Fruit fly (Drosophila melanogaster): ENCODE measurements around the gene GstD4.

The GstD4 gene

DNA sequence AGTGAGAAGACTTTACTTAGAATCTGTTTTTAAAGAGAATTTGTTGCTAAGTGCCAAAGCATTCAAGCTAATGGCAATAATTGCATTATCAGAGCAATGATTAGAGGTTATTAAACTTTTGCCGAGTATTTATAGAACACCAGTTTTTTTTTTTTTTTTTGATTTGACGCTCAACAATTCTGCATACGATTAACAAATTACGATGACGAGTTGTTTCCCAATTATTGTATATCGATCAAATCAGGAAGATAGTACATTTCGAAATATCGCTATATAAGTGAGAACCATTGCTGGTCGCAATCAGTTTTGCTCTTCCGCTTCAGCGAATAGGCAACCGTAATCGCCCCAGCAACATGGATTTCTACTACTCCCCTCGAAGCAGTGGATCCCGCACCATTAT lies at the start of gene GstD4:
TSS of gene GstD4 (plus strand) at position 301 of the 400 bp plus-strand sequence.
- TF ChIP-seq pan (optimal IDR thresholded peaks at IDR 0.05), result no peak
- TF ChIP-seq CG8478 (optimal IDR thresholded peaks at IDR 0.05), result no peak
- TF ChIP-seq usp (GFP tag; optimal IDR thresholded peaks at IDR 0.05), result no peak
- TF ChIP-seq Dll (optimal IDR thresholded peaks at IDR 0.05), result no peak
- no peak for TF ChIP-seq psq (optimal IDR thresholded peaks at IDR 0.05)
- TF ChIP-seq EcR (GFP tag; optimal IDR thresholded peaks at IDR 0.05), result no peak

- TF ChIP-seq Dll (optimal IDR thresholded peaks at IDR 0.05) (no peak), pan (optimal IDR thresholded peaks at IDR 0.05) (no peak), psq (optimal IDR thresholded peaks at IDR 0.05) (no peak), CG8478 (optimal IDR thresholded peaks at IDR 0.05) (no peak), EcR (GFP tag; optimal IDR thresholded peaks at IDR 0.05) (no peak), usp (GFP tag; optimal IDR thresholded peaks at IDR 0.05) (no peak)
Observed at dm6 chr3R:12326855-12327254, 47.0 kb upstream of the GstD4 start.

DNA sequence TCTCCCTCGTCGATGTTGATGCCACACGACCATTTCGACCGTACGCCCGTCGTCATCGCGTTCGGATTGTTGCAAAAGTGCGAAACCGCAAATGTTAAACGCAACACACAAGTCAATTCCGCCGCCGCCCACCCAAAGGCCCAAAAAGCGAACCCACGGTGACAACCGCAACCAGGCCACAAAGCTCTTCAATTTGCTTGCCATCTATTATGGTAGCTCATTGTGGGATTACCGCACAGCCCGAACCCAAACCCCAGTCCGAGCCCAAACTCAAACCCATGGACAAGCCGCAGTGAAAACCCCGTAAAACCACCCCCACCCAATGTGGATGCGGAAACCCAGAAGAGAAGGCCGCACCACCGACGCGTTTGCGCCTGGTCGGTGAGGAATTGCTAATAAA lies 44.1 kb upstream of the GstD4 start:
- TF ChIP-seq CG8478 (optimal IDR thresholded peaks at IDR 0.05), result no peak
- no peak for TF ChIP-seq psq (optimal IDR thresholded peaks at IDR 0.05)
- TF ChIP-seq Dll (optimal IDR thresholded peaks at IDR 0.05), result no peak
- no peak for TF ChIP-seq usp (GFP tag; optimal IDR thresholded peaks at IDR 0.05)
- TF ChIP-seq EcR (GFP tag; optimal IDR thresholded peaks at IDR 0.05), result no peak
- no peak for TF ChIP-seq pan (optimal IDR thresholded peaks at IDR 0.05)

dm6 chr3R:12341374-12341773 lies 32.5 kb upstream of the GstD4 start, which contains the start of gene Sgsf:
Gene Sgsf (plus strand): TSS chr3R:12341674.
- no peak for TF ChIP-seq EcR (GFP tag; optimal IDR thresholded peaks at IDR 0.05)

DNA sequence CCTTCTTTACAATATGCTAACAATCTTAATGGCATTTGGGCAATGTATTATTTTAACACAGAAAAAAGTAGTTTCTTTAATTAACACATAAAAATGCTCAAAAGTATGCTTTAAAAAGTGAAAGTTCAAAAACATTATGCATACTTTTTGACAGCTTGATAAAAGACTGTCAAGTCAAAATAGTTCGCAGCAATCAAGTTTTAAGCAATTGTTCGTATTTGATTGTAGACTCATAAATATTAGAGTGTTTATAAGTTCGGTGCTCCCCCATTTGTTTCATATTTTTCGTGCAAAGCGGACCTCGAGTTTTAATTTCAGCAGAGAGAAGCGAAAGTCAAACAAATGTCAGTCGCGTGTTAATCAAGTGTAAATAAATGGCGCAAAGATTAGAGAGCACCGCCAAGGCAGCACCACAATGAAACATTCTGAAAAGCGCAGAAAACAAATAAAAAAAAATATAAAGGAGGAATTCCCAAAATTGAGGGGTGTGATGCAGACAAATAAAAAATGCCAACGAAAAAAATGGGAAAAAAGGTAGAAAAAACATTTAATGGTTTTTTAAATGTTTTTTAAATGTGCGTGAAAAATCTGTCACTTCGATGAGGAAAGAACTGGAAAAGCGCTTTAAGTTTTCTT lies 28.9 kb upstream of the GstD4 start:
- TF ChIP-seq Dll (optimal IDR thresholded peaks at IDR 0.05) (no peak), EcR (GFP tag; optimal IDR thresholded peaks at IDR 0.05) (no peak), pan (optimal IDR thresholded peaks at IDR 0.05) (no peak), usp (GFP tag; optimal IDR thresholded peaks at IDR 0.05) (no peak), CG8478 (optimal IDR thresholded peaks at IDR 0.05) (no peak), psq (optimal IDR thresholded peaks at IDR 0.05) (no peak)

DNA sequence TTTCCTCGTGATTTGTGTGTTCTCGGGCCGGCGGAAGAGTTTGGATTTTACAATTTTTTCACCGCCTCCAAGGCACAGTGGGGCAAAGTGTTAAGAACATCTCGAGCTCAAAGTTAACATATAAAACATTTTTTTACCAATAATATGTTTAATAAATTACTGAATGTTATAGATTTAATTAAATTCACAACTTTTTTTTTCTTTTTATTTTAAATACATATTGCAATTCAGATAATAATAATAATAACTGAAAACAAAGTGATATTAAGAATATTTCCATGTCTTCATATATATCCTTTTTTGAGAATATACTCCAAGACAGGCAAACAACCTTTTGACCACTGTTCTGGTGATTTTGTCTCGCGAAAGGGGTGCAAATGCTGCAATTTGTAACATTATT lies 27.9 kb upstream of the GstD4 start:
- no peak for TF ChIP-seq psq (optimal IDR thresholded peaks at IDR 0.05)
- no peak for TF ChIP-seq Dll (optimal IDR thresholded peaks at IDR 0.05)
- no peak for TF ChIP-seq CG8478 (optimal IDR thresholded peaks at IDR 0.05)
- TF ChIP-seq pan (optimal IDR thresholded peaks at IDR 0.05), result no peak
- TF ChIP-seq usp (GFP tag; optimal IDR thresholded peaks at IDR 0.05), result no peak
- TF ChIP-seq EcR (GFP tag; optimal IDR thresholded peaks at IDR 0.05), result no peak

DNA sequence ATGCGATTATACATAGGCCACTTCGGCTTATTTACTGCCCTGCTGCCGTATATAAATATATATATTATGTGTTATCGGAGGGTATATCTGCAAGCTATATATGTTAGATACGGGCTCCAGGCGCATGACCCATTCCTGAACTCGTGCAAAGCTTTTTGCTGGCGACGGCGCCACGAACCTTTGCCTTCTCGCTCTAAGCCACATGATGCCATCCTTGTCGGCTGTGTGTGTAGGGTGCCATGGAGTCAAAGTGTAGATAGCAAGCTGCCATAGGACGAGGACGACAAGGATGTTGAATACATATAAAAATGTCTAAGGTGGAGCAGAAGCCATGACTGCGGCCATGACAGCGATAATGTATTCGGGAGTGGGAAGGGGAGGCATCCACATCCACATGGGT lies 26.2 kb upstream of the GstD4 start:
- TF ChIP-seq psq (optimal IDR thresholded peaks at IDR 0.05), result no peak

DNA sequence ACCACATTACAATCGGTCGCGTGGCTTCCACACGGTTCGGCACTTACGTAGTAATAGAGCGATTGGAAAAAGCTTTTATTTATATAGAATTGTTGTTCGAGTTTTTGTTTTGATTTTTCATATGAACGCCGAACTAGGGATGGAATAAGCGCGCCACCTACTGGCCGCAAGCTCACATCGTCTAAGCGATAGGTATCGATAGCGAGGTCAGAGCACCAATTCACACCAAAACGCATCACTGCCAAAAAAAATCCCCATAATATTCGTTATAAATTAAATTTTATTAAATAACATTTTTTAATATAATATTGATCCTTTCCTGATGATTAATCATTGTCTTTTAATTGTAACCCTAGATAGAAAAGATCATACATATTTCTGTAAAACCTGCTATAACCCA lies 23.4 kb upstream of the GstD4 start, which contains the start of gene CG10038:
TSS of gene CG10038 (minus strand) at position 148 of the 400 bp plus-strand sequence.
- TF ChIP-seq usp (GFP tag; optimal IDR thresholded peaks at IDR 0.05) (no peak), psq (optimal IDR thresholded peaks at IDR 0.05) (no peak), CG8478 (optimal IDR thresholded peaks at IDR 0.05) (no peak), Dll (optimal IDR thresholded peaks at IDR 0.05) (no peak), pan (optimal IDR thresholded peaks at IDR 0.05) (no peak), EcR (GFP tag; optimal IDR thresholded peaks at IDR 0.05) (no peak)

dm6 chr3R:12352003-12352402 lies 21.9 kb upstream of the GstD4 start, which contains the start of gene CG10041:
Gene CG10041 (minus strand): TSS chr3R:12352103.
- TF ChIP-seq usp (GFP tag; optimal IDR thresholded peaks at IDR 0.05), result no peak
- no peak for TF ChIP-seq Dll (optimal IDR thresholded peaks at IDR 0.05)
- TF ChIP-seq psq (optimal IDR thresholded peaks at IDR 0.05), result no peak
- no peak for TF ChIP-seq pan (optimal IDR thresholded peaks at IDR 0.05)
- TF ChIP-seq CG8478 (optimal IDR thresholded peaks at IDR 0.05), result no peak
- no peak for TF ChIP-seq EcR (GFP tag; optimal IDR thresholded peaks at IDR 0.05)

- TF ChIP-seq Dll (optimal IDR thresholded peaks at IDR 0.05) (no peak), usp (GFP tag; optimal IDR thresholded peaks at IDR 0.05) (no peak)
Observed at dm6 chr3R:12356044-12356443, 17.9 kb upstream of the GstD4 start, which contains the start of gene MBD-R2. Gene MBD-R2 (minus strand): TSS chr3R:12356265.

dm6 chr3R:12359837-12360236 lies 14.1 kb upstream of the GstD4 start, which contains the start of gene CG4115:
Gene CG4115 (plus strand): TSS chr3R:12360008.
- no peak for TF ChIP-seq usp (GFP tag; optimal IDR thresholded peaks at IDR 0.05)
- TF ChIP-seq EcR (GFP tag; optimal IDR thresholded peaks at IDR 0.05), result no peak
- TF ChIP-seq Dll (optimal IDR thresholded peaks at IDR 0.05), result no peak
- no peak for TF ChIP-seq pan (optimal IDR thresholded peaks at IDR 0.05)
- TF ChIP-seq CG8478 (optimal IDR thresholded peaks at IDR 0.05), result no peak
- no peak for TF ChIP-seq psq (optimal IDR thresholded peaks at IDR 0.05)

DNA sequence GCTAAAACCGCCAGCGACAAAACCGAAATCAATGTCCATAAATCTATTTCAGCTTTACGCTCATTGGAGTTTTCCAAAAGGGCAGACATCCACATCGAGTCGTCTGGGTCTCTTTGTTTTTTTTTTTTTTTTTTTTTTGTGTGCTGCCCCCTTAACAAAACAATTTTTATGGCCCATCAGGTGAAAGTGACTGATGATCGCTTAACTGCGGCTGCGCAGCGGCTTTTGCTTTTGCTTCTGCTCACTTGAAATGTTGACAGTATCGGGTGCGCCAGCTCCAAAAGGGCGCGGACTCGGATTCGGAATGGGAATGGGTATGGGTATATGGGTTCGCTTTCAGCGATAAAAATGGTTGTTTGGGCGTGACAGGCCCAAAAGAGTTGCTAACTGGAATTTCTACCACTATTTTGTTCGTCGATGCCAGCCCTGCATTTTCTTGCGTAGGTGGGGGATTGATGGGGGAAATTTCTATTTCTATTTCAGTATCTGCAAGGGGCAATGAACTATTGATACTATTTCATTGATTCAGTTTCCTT lies 11.9 kb upstream of the GstD4 start:
- no peak for TF ChIP-seq EcR (GFP tag; optimal IDR thresholded peaks at IDR 0.05)
- no peak for TF ChIP-seq Dll (optimal IDR thresholded peaks at IDR 0.05)
- no peak for TF ChIP-seq usp (GFP tag; optimal IDR thresholded peaks at IDR 0.05)
- TF ChIP-seq pan (optimal IDR thresholded peaks at IDR 0.05), result no peak
- no peak for TF ChIP-seq CG8478 (optimal IDR thresholded peaks at IDR 0.05)

DNA sequence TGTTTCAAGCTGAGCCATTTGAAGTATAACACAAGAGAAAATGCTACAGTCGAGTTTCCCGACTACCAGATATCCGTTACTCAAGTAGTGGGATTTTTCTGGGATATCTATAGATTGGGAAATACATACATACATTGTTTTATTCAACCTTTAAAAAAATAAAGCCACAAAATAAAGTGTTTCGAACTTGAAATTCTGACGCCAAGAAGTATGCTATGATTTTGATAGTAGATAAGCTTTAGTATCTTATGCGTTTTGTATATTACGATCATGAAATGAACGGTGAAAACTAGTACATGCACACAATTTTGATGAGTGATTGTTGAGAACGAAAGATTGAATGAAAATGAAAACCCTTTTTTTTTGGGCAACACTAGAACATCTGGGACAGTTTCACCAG lies 10.4 kb upstream of the GstD4 start:
- TF ChIP-seq EcR (GFP tag; optimal IDR thresholded peaks at IDR 0.05), result no peak
- TF ChIP-seq psq (optimal IDR thresholded peaks at IDR 0.05), result no peak
- TF ChIP-seq CG8478 (optimal IDR thresholded peaks at IDR 0.05), result no peak
